Fruit fly (Drosophila melanogaster) whole organism, adult: Measurements from ENCODE around the gene cni.

Experiments
- CG1620 ChIP-seq: fragments of 200-800 bp; sonication (Bioruptor generic); optimal IDR thresholded peaks from 2 replicates; lab custom pipeline; 2016; ENCODE audit warnings: missing biosample characterization, missing genetic modification characterization
- Crg-1 ChIP-seq: fragments of 200-800 bp; sonication (Bioruptor generic); optimal IDR thresholded peaks from 2 replicates; lab custom pipeline; 2016; ENCODE audit warnings: missing biosample characterization, missing genetic modification characterization
- kay ChIP-seq: fragments of 200-800 bp; sonication (Bioruptor generic); peaks from one replicate; lab custom pipeline; 2016; ENCODE audit warnings: missing biosample characterization, missing genetic modification characterization, borderline replicate concordance

- no peak for TF ChIP-seq CG1620
- no peak for TF ChIP-seq kay (GFP tag; lab: Kevin White, UChicago)
- no peak for TF ChIP-seq Crg-1 (GFP tag; lab: Kevin White, UChicago)
These were observed 19.1 kb upstream of the cni start, which contains the start of gene CG4440 for dm6 chr2L:16329625-16330024.
